Worm (Caenorhabditis elegans): ENCODE results near the gene F46H5.2.

F46H5.2 gene

ce11 chrX:7242878-7243277, 22.6 kb upstream of the F46H5.2 start, which contains the start of gene F46H5.7:
Gene F46H5.7, minus strand, starts transcription at chrX:7242983.
- TF ChIP-seq unc-62 (GFP tag; optimal IDR thresholded peaks at IDR 0.05), result no peak

- TF ChIP-seq unc-62 (GFP tag; optimal IDR thresholded peaks at IDR 0.05), result no peak
Observed at ce11 chrX:7244756-7245155, 20.7 kb upstream of the F46H5.2 start.

ce11 chrX:7254558-7254957, 10.9 kb upstream of the F46H5.2 start, which contains the start of gene F46H5.4:
Gene F46H5.4, minus strand, starts transcription at chrX:7254610.
- TF ChIP-seq unc-62 (GFP tag; optimal IDR thresholded peaks at IDR 0.05), result no peak

- no peak for TF ChIP-seq unc-62 (GFP tag; optimal IDR thresholded peaks at IDR 0.05)
Observed at ce11 chrX:7256891-7257290, 8.6 kb upstream of the F46H5.2 start, which contains the start of gene F46H5.5. Gene F46H5.5, minus strand, starts transcription at chrX:7256991.

- TF ChIP-seq unc-62 (GFP tag; optimal IDR thresholded peaks at IDR 0.05), result no peak
Observed at ce11 chrX:7260327-7261019, 5.0 kb upstream of the F46H5.2 start, which contains the start of gene lact-1. Gene lact-1, minus strand, starts transcription at chrX:7260377.

DNA sequence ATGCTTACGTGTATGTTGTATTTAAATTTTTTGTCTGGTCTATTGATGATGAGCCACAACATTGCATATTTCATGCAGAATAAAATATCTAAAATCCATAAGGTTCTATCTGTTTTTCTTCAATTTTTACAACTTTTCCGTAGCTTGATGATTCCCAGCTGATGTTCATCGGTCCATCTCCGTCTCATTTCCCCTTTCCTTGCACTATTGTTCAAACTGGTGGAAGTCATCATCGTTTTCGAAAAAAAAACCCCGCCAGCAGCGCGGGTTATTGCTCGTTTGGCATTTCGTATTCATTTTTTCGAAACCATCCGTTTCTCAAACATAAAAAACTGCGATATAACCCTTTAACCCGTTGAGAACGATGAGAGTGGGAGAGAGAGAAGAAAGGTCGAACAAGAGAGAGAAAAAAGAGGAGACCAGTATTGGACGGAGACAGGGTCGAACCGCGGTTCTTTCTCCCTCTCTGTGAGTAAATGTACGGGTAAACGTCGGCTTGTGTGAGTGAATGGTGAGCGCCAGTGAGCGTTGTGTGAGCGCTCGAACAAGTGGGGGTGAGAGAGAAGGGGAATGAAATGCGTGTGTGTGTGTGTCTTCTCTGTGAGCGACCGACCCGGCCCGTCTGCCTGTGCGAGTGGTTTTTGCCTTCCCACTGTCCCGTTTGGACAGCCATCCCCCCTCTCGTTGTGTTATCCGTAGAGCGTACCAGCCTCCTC, 699 bp upstream of the F46H5.2 start:
- no peak for TF ChIP-seq unc-62 (GFP tag; optimal IDR thresholded peaks at IDR 0.05)

DNA sequence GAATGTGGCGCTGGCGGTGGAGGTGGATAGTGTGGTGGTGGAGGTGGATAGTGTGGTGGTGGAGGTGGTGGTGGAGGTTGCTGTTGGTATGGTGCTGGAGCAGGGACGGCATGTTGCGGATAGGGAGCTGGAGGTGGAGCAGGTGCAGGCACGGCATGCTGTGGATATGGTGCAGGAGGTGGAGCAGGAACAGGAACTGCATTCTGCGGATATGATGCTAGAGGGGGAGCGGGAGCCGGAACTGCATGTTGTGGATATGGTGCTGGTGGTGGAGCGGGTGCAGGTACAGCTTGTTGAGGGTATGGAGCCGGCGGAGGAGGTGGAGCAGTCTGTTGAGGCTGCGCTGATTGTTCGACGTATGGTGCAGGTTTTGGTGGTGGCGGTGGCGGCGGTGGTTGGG, 3.5 kb downstream of the F46H5.2 start:
- no peak for TF ChIP-seq unc-62 (GFP tag; optimal IDR thresholded peaks at IDR 0.05)

DNA sequence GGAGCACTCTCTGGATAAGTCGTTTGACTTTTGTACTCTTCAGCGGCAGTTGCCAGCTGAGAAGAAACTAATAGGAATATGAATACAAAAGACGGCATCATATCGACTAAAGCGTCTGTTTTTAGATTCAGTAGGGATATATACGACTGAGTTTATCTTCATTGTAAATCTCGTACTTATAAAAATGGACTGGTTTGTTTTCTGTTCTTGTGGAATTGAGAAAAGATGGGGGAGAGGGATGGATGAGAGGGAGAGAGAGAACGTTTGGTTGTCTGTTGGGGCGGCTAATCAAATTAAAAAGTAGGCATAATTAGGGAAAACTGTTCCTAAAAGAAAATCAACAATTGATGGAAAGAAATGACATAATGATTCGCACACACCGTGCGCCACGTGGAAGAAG, 3.9 kb downstream of the F46H5.2 start, which contains the start of gene grd-7:
grd-7 (minus strand) TSS at position 101 of the 400 bp plus-strand sequence.
- TF ChIP-seq unc-62 (GFP tag; optimal IDR thresholded peaks at IDR 0.05), result no peak

DNA sequence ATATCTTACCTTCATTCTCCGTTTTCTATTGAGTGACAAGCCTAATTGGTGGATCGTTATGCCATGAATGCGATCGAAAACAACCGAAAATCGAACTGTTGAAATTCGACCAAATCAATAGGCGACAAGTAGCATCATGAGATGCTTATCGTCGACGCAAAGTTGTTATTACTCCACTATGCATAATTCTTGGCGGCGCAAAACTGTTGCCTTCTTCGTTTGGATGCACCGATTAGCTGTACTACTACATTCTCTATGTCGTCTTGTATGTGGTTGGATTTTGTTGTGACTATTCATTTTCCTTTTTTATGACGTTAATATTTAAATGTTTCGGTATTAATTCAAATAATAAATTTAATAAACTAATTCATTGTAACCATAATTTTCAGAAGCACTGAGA, 6.5 kb downstream of the F46H5.2 start, which contains the start of gene F46H5.11:
F46H5.11 (minus strand) TSS at position 101 of the 400 bp plus-strand sequence.
- TF ChIP-seq unc-62 (GFP tag; optimal IDR thresholded peaks at IDR 0.05), result no peak

ce11 chrX:7278095-7278494, 12.6 kb downstream of the F46H5.2 start:
- TF ChIP-seq unc-62 (GFP tag; optimal IDR thresholded peaks at IDR 0.05), result no peak

- no peak for TF ChIP-seq unc-62 (GFP tag; optimal IDR thresholded peaks at IDR 0.05)
Observed at ce11 chrX:7279671-7280389, 14.4 kb downstream of the F46H5.2 start, which contains the start of gene unc-10. Gene unc-10, minus strand, starts transcription at chrX:7280322.

DNA sequence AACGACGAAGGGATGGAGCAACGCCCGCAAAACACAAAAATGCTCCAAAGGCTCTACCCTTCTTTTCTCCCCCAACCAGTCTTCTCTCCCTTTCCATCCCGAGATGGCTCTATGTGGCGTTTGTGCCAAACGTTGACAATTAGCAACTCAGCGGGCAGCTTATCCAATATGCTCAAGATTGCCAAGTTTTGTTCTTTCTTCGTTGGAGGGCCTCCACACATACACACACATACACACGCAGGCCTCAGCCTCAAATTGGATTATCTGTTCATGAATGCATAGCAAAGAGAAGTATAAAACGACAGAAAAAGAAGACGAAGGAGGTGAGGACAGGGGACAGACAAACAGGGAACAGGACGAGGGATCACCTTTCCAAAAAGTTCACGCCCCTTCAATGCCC, 15.9 kb downstream of the F46H5.2 start:
- no peak for TF ChIP-seq unc-62 (GFP tag; optimal IDR thresholded peaks at IDR 0.05)

DNA sequence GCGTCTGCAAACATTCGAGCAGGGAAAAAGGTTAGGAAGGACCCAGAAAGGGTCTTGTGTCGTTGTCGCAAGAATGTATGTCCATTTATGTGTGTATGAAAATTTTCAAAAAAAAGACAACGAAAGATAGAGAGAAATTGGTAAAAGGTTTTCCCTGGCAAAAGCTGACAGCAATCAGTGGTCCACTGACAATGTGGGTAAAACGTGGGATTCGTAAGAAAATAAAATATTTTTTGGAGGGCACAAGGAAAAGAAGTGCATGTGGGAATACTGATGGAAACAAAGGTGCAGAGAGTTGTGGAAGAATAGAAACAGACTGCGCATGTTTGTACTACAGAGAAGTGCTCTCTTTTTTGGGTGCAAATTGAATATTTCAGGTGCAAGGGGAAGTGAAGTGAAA, 17.7 kb downstream of the F46H5.2 start:
- no peak for TF ChIP-seq unc-62 (GFP tag; optimal IDR thresholded peaks at IDR 0.05)

ce11 chrX:7284724-7285184, 19.3 kb downstream of the F46H5.2 start:
- TF ChIP-seq unc-62 (GFP tag; optimal IDR thresholded peaks at IDR 0.05), result no peak

DNA sequence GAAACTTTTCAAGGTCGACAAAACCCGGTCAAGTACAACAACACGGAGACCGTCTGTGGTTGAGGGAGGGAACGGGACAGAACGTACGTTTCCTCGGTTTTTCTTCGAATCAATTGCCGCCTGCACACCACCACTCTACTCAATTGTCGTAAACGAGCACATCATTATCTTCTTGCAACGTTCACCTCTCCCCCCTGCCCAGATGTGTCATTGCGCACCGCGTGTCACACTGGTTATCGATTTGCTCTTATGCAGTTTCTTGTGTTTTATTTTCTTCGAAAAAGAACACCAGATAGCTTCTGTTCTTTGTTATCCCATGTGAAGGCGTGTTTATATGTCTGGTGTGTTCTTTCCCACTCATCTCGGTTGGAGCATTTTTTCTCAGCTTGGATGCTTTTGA, 24.1 kb downstream of the F46H5.2 start:
- no peak for TF ChIP-seq unc-62 (GFP tag; optimal IDR thresholded peaks at IDR 0.05)

All from whole organism, dauer.